Worm (Caenorhabditis elegans) whole organism, L2 larva: ENCODE results near the gene try-12.
"Not testable (repeated sequence)": the region's sequence is repeated elsewhere in the genome, so short reads cannot be mapped to it uniquely, and the experiment has no call there.

Experiments used
- zag-1 ChIP-seq: fragments of 150-350 bp; optimal IDR thresholded peaks from 2 replicates; lab custom pipeline; 2014; ENCODE audit warnings: missing biosample characterization, missing genetic modification characterization
- ztf-11 ChIP-seq: sonication (generic microtip); optimal IDR thresholded peaks from 2 replicates; lab custom pipeline; 2017; ENCODE audit warnings: missing biosample characterization, missing genetic modification characterization

DNA sequence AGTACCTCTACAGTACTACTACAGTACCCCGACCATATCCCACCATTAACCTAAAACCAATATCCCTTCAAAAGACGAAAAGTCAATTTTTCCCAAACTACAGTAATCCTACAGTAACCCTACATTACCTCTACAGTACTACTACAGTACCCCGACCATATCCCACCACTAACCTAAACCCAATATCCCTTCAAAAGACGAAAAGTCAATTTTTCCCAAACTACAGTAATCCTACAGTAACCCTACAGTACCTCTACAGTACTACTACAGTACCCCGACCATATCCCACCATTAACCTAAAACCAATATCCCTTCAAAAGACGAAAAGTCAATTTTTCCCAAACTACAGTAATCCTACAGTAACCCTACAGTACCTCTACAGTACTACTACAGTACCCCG, 4.8 kb upstream of the try-12 start, which contains the start of gene nhr-141:
- TF ChIP-seq zag-1 (tag; lab: Kevin White, UChicago); ztf-11: not testable (repeated sequence)
